Worm (Caenorhabditis elegans): Measurements from ENCODE around the gene C49C8.3.

The C49C8.3 gene

DNA sequence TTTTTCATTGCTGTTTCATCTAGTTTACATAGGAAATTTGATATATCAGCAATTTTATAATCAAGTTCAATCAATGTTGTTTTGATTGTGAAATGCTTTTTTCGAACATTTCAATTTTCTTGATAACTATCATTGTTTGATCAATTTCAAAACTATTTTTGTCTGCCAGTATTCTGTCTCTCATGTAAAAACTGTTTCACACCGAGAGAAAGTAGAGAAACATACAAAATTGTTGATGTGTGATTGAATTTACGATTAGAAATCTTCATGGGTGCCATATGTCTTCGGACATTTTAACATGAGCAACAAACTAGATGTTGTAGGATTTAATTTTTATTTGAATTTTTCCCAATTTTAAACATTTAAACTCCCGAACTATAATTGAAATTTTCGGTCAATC is 6.2 kb downstream of the C49C8.3 start, which contains the start of gene C49C8.2:
C49C8.2 (plus strand) TSS at position 393 of the 400 bp plus-strand sequence.
- TF ChIP-seq Y22D7AL.16 (tag; optimal IDR thresholded peaks at IDR 0.05) (no peak), C38D4.7 (GFP tag; optimal IDR thresholded peaks at IDR 0.05) (no peak), ceh-14 (tag; optimal IDR thresholded peaks at IDR 0.05) (no peak), zip-5 (tag; optimal IDR thresholded peaks at IDR 0.05) (no peak), ceh-6 (GFP tag; optimal IDR thresholded peaks at IDR 0.05) (no peak), ahr-1 (tag; optimal IDR thresholded peaks at IDR 0.05) (no peak), sox-4 (tag; optimal IDR thresholded peaks at IDR 0.05) (no peak), elt-2 (tag; optimal IDR thresholded peaks at IDR 0.05) (no peak), ceh-18 (tag; optimal IDR thresholded peaks at IDR 0.05) (no peak), unc-42 (tag; optimal IDR thresholded peaks at IDR 0.05) (no peak), hlh-15 (tag; optimal IDR thresholded peaks at IDR 0.05) (no peak), ceh-24 (tag; optimal IDR thresholded peaks at IDR 0.05) (no peak), fkh-10 (GFP tag; optimal IDR thresholded peaks at IDR 0.05) (no peak), hlh-8 (tag; optimal IDR thresholded peaks at IDR 0.05) (no peak), T23F11.4 (GFP tag; optimal IDR thresholded peaks at IDR 0.05) (no peak), ceh-34 (tag; optimal IDR thresholded peaks at IDR 0.05) (no peak), gmeb-2 (tag; optimal IDR thresholded peaks at IDR 0.05) (no peak)

- TF ChIP-seq fkh-6 (tag; optimal IDR thresholded peaks at IDR 0.05) (no peak), ceh-6 (GFP tag; optimal IDR thresholded peaks at IDR 0.05) (no peak), lin-11 (tag; optimal IDR thresholded peaks at IDR 0.05) (no peak), unc-86 (tag; optimal IDR thresholded peaks at IDR 0.05) (no peak), pax-1 (tag; optimal IDR thresholded peaks at IDR 0.05) (no peak), nfya-1 (tag; optimal IDR thresholded peaks at IDR 0.05) (no peak)
Observed at ce11 chrIV:8651835-8652234, 7.3 kb downstream of the C49C8.3 start, which contains the start of gene C49C8.8. Gene C49C8.8 (plus strand): TSS chrIV:8652135.

ce11 chrIV:8653592-8653991 is 9.1 kb downstream of the C49C8.3 start, which contains the start of gene C49C8.5:
Gene C49C8.5 (minus strand): TSS chrIV:8653664.
- TF ChIP-seq hlh-6 (tag; optimal IDR thresholded peaks at IDR 0.05) (no peak), T23F11.4 (GFP tag; optimal IDR thresholded peaks at IDR 0.05) (no peak), ceh-14 (tag; optimal IDR thresholded peaks at IDR 0.05) (no peak), tbx-2 (tag; optimal IDR thresholded peaks at IDR 0.05) (no peak), syd-9 (tag; optimal IDR thresholded peaks at IDR 0.05) (no peak), ceh-34 (tag; optimal IDR thresholded peaks at IDR 0.05) (no peak), pag-3 (tag; optimal IDR thresholded peaks at IDR 0.05; ENCODE audit: borderline replicate concordance) (no peak), fax-1 (tag; optimal IDR thresholded peaks at IDR 0.05) (no peak), npax-4 (tag; optimal IDR thresholded peaks at IDR 0.05) (no peak), elt-2 (tag; optimal IDR thresholded peaks at IDR 0.05) (no peak), nhr-232 (tag; optimal IDR thresholded peaks at IDR 0.05) (no peak), hlh-15 (tag; optimal IDR thresholded peaks at IDR 0.05) (no peak), pax-1 (tag; optimal IDR thresholded peaks at IDR 0.05) (no peak), F13H6.1 (tag; optimal IDR thresholded peaks at IDR 0.05) (no peak)

- TF ChIP-seq ceh-18 (tag; optimal IDR thresholded peaks at IDR 0.05) (no peak), hlh-30 (tag; optimal IDR thresholded peaks at IDR 0.05; ENCODE audit: insufficient read depth) (peak; percentile 6)
Observed at ce11 chrIV:8654115-8654628, 9.6 kb downstream of the C49C8.3 start, which contains the start of gene C49C8.1. Gene C49C8.1 (plus strand): TSS chrIV:8654578.

DNA sequence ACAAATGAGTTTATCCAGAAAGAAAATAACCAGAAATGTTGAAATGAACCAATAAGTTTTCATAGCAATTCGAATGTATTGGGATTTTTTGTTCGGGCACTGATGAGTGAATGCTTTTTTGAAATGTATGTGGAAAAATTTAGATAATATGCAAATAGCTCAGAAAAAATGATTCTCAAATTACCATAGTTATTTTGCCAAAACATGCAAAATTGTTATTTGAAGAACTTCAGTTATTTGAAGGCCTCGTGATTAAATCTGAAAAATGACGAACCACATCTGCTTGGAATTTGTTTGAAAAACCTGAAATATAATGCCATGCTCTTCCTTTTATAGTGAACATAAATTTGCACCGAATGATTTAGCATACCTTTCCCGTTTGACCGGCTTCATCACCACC is 13.6 kb downstream of the C49C8.3 start, which contains the start of gene C49C8.6:
C49C8.6 (minus strand) TSS at position 101 of the 400 bp plus-strand sequence.
- TF ChIP-seq odd-2 (tag; optimal IDR thresholded peaks at IDR 0.05) (no peak), pros-1 (tag; optimal IDR thresholded peaks at IDR 0.05) (no peak), ceh-34 (tag; optimal IDR thresholded peaks at IDR 0.05) (no peak), ceh-45 (GFP tag; IDR thresholded peaks at IDR 0.05) (no peak), fax-1 (tag; optimal IDR thresholded peaks at IDR 0.05) (no peak), ceh-2 (tag; optimal IDR thresholded peaks at IDR 0.05) (no peak), tbx-2 (tag; optimal IDR thresholded peaks at IDR 0.05) (no peak), unc-55 (GFP tag; optimal IDR thresholded peaks at IDR 0.05) (no peak), pag-3 (tag; optimal IDR thresholded peaks at IDR 0.05; ENCODE audit: borderline replicate concordance) (no peak), K09A11.1 (tag; optimal IDR thresholded peaks at IDR 0.05; ENCODE audit: insufficient read depth) (no peak), zip-5 (tag; optimal IDR thresholded peaks at IDR 0.05) (no peak), sox-4 (tag; optimal IDR thresholded peaks at IDR 0.05) (no peak), ceh-14 (tag; optimal IDR thresholded peaks at IDR 0.05) (no peak), che-1 (tag; optimal IDR thresholded peaks at IDR 0.05) (no peak), ceh-30 (tag; optimal IDR thresholded peaks at IDR 0.05) (no peak), pat-9 (tag; optimal IDR thresholded peaks at IDR 0.05) (no peak), madf-2 (tag; optimal IDR thresholded peaks at IDR 0.05) (no peak)

Data from whole organism, late embryonic.